Fruit fly (Drosophila melanogaster) whole organism, embryonic: ENCODE measurements around the gene CG42390.
A peak's percentile ranks its signal among the peaks of the same experiment; 100 is the strongest.

Experiments used
- CG2202 ChIP-seq: fragments of 200-800 bp; sonication (Bioruptor generic); optimal IDR thresholded peaks from 2 replicates; lab custom pipeline; 2018; ENCODE audit warnings: missing biosample characterization, mild to moderate bottlenecking, missing genetic modification characterization
- HHEX ChIP-seq: fragments of 200-800 bp; sonication (Bioruptor generic); optimal IDR thresholded peaks from 3 replicates; lab custom pipeline; 2017; ENCODE audit warnings: missing biosample characterization, mild to moderate bottlenecking, missing genetic modification characterization, missing genetic modification reagents
- Meics ChIP-seq: fragments of 200-800 bp; sonication (Bioruptor generic); optimal IDR thresholded peaks from 2 replicates; lab custom pipeline; 2017; ENCODE audit warnings: missing biosample characterization, mild to moderate bottlenecking, missing genetic modification characterization
- esg ChIP-seq: fragments of 200-800 bp; sonication (Bioruptor generic); conservative IDR thresholded peaks from 2 replicates; pipeline ENCODE4 v1.3.6; 2022; ENCODE audit warnings: missing biosample characterization, missing genetic modification characterization
- slou ChIP-seq: fragments of 200-800 bp; sonication (Bioruptor generic); optimal IDR thresholded peaks from 3 replicates; lab custom pipeline; 2016; ENCODE audit warnings: missing biosample characterization, missing genetic modification characterization
- so ChIP-seq: fragments of 200-800 bp; sonication (Bioruptor generic); IDR thresholded peaks from 3 replicates; pipeline ENCODE4 v1.3.6; 2022; ENCODE audit warnings: missing biosample characterization, missing genetic modification characterization
- tll ChIP-seq, 2 experiments: fragments of 200-800 bp in 1 of 2; fragments of >200 bp in 1 of 2; sonication (Bioruptor generic) in 1 of 2; optimal IDR thresholded peaks; 2 replicates each; lab custom pipeline; 2017 to 2019; ENCODE audit warnings: missing biosample characterization in 2 of 2, missing genetic modification characterization in 2 of 2, mild to moderate bottlenecking in 1 of 2, moderate library complexity in 1 of 2

- TF ChIP-seq esg (GFP tag; lab: Robert Waterston, UW) (no peak), tll (GFP tag; optimal IDR thresholded peaks at IDR 0.05; lab: Kevin White, UChicago) (no peak), so (GFP tag; lab: Robert Waterston, UW) (no peak), Meics (no peak), slou (GFP tag; lab: Kevin White, UChicago) (no peak), CG2202 (tag; lab: Kevin White, UChicago) (peak; percentile 53), HHEX (no peak)
Measured at dm6 chr3R:22161613-22162409, 42.0 kb downstream of the CG42390 start.
